Worm (Caenorhabditis elegans): ENCODE measurements around the gene asp-13.
A peak's percentile ranks its signal among the peaks of the same experiment; 100 is the strongest.

asp-13 gene

DNA sequence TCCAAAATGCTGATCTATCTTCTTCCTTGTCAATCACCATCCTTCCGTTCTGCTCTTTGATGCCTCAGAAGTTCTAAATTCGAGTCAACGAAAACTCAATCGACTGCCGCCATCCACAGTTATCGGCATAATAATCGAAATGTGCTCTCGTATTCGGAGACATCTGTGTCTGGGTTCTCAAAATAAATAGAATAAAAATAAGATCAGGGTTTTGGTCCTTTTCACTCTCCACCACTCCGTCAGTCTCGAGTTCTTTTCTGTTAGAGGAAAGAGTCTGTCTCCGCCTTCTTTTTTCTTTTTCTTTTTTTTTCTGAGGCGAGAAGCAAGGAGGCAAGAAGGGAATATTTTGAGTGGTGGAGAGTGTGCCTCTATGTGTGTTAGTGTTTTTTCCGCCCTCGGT is 19.2 kb downstream of the asp-13 start, which contains the start of gene F41E6.17:
Gene F41E6.17, plus strand, starts transcription at position 348 of the 400 bp plus-strand sequence.
- TF ChIP-seq ets-7 (tag; optimal IDR thresholded peaks at IDR 0.05), result no peak
- TF ChIP-seq flt-1 (GFP tag; IDR thresholded peaks at IDR 0.05), result no peak
- TF ChIP-seq F13C5.2 (tag; optimal IDR thresholded peaks at IDR 0.05), result no peak

DNA sequence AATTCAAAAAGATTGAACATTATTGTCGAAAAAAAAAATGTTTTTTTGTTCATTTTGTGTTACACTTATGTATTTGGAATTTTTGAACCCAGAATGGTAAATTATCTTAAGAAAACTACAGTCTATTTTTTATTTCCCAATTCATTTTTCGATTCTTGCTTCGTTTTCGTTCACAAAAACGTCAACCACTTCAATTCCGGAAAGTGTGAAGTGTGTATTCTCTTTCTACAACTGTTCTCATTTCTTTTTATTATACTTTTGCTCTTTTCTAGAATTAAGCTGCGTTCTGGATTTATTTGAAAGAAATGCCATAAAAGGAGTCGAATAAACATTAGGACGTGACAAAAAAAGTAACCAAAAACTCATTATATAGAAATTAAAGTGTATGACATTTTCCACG is 20.7 kb downstream of the asp-13 start, which contains the start of gene F41E6.1:
Gene F41E6.1, plus strand, starts transcription at position 301 of the 400 bp plus-strand sequence.
- TF ChIP-seq ceh-13 (GFP tag; optimal IDR thresholded peaks at IDR 0.05) (no peak), ama-1 (optimal IDR thresholded peaks at IDR 0.05) (no peak), tbx-37 (GFP tag; conservative IDR thresholded peaks at IDR 0.05) (no peak), tra-4 (tag; optimal IDR thresholded peaks at IDR 0.05) (no peak), aly-1 (tag; optimal IDR thresholded peaks at IDR 0.05) (no peak), ets-7 (tag; optimal IDR thresholded peaks at IDR 0.05) (no peak), sea-1 (GFP tag; conservative IDR thresholded peaks at IDR 0.05) (no peak), pes-1 (GFP tag; IDR thresholded peaks at IDR 0.05) (no peak), flt-1 (GFP tag; IDR thresholded peaks at IDR 0.05) (no peak), hmbx-1 (tag; optimal IDR thresholded peaks at IDR 0.05) (no peak), scrt-1 (GFP tag; IDR thresholded peaks at IDR 0.05) (no peak), B0310.2 (tag; optimal IDR thresholded peaks at IDR 0.05) (no peak)

DNA sequence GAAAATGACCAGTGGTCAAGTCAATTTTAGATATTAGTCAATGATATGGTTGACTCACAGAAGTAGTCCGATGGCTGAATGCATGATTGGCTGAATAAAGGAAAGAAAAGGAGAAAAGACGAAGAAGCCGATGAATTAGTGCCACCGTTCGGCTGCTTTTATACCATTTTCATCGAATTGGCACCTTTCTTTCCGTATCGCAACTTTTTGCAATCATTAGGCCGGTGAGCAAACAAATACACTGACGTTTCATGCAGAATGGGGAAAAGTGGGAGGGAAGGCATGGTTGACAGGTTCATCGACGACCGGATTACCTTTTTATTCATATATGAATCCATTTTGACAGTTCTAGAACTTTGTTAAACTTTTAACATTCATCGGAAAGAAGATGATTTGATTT is 21.8 kb downstream of the asp-13 start, which contains the start of gene idpc-2:
Gene idpc-2, minus strand, starts transcription at position 101 of the 400 bp plus-strand sequence.
- TF ChIP-seq ceh-13 (GFP tag; optimal IDR thresholded peaks at IDR 0.05), result no peak
- TF ChIP-seq tra-4 (tag; optimal IDR thresholded peaks at IDR 0.05), result no peak
- no peak for TF ChIP-seq ets-7 (tag; optimal IDR thresholded peaks at IDR 0.05)
- no peak for TF ChIP-seq ama-1 (optimal IDR thresholded peaks at IDR 0.05)
- TF ChIP-seq flt-1 (GFP tag; IDR thresholded peaks at IDR 0.05), result no peak
- TF ChIP-seq pes-1 (GFP tag; IDR thresholded peaks at IDR 0.05), result no peak
- TF ChIP-seq F13C5.2 (tag; optimal IDR thresholded peaks at IDR 0.05), result no peak
- TF ChIP-seq hmbx-1 (tag; optimal IDR thresholded peaks at IDR 0.05), result no peak
- TF ChIP-seq aly-1 (tag; optimal IDR thresholded peaks at IDR 0.05), result no peak
- TF ChIP-seq B0310.2 (tag; optimal IDR thresholded peaks at IDR 0.05), result no peak
- no peak for TF ChIP-seq sea-1 (GFP tag; conservative IDR thresholded peaks at IDR 0.05)

DNA sequence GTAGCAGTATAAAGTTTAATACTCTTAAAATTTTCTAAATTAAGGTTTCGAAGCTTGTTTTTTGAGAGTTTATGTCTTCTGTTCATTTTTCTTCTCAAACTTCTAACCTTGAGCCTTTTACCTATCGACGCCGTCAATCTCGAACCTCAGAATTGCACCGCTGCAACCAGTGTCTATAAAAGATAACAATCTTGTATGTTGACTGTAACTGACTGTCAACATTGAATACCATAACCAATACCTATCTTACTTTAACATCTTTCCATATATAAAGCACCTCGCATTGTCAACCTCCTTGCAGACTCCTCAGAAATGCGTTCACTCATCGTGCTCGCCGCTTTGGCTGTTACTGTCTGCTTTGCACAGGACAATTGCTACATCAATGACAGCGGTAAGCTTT is 24.3 kb downstream of the asp-13 start, which contains the start of gene grd-5:
Gene grd-5, plus strand, starts transcription at position 295 of the 400 bp plus-strand sequence.
- TF ChIP-seq ets-7 (tag; optimal IDR thresholded peaks at IDR 0.05) (no peak), scrt-1 (GFP tag; IDR thresholded peaks at IDR 0.05) (no peak), B0310.2 (tag; optimal IDR thresholded peaks at IDR 0.05) (no peak), flt-1 (GFP tag; IDR thresholded peaks at IDR 0.05) (no peak), aly-1 (tag; optimal IDR thresholded peaks at IDR 0.05) (no peak), hmbx-1 (tag; optimal IDR thresholded peaks at IDR 0.05) (no peak), ceh-36 (tag; optimal IDR thresholded peaks at IDR 0.05) (no peak), ceh-13 (GFP tag; optimal IDR thresholded peaks at IDR 0.05) (no peak)

DNA sequence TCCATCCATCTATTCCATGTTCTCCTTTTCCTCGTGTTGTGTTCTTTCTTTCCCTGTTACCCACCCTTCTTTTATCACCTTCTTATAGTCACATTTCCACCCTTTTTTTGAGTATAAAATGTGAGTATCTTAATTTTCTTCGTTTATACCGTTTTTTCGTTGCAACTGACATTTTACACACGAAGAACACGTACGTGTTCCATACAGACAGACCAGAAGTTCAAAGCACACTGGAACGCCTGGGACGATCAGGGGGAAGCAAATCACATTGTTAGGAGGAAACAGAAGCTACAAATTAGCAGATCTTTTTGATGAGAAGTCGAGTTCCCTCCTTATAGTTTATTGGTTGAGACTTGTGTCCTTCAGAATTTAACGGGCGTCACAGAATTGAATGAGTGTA is 27.3 kb downstream of the asp-13 start:
- no peak for TF ChIP-seq scrt-1 (GFP tag; IDR thresholded peaks at IDR 0.05)
- TF ChIP-seq ceh-13 (GFP tag; optimal IDR thresholded peaks at IDR 0.05), result no peak
- no peak for TF ChIP-seq pes-1 (GFP tag; IDR thresholded peaks at IDR 0.05)
- no peak for TF ChIP-seq ceh-36 (tag; optimal IDR thresholded peaks at IDR 0.05)
- TF ChIP-seq F13C5.2 (tag; optimal IDR thresholded peaks at IDR 0.05), result no peak
- no peak for TF ChIP-seq hnd-1 (tag; optimal IDR thresholded peaks at IDR 0.05)
- TF ChIP-seq B0310.2 (tag; optimal IDR thresholded peaks at IDR 0.05), result no peak
- TF ChIP-seq aly-1 (tag; optimal IDR thresholded peaks at IDR 0.05), result no peak
- TF ChIP-seq flt-1 (GFP tag; IDR thresholded peaks at IDR 0.05), result no peak
- TF ChIP-seq sea-1 (GFP tag; conservative IDR thresholded peaks at IDR 0.05), result no peak
- no peak for TF ChIP-seq ets-7 (tag; optimal IDR thresholded peaks at IDR 0.05)
- no peak for TF ChIP-seq tbx-11 (GFP tag; IDR thresholded peaks at IDR 0.05)
- no peak for TF ChIP-seq tbx-37 (GFP tag; conservative IDR thresholded peaks at IDR 0.05)
- no peak for TF ChIP-seq tra-4 (tag; optimal IDR thresholded peaks at IDR 0.05)
- TF ChIP-seq hmg-4 (GFP tag; optimal IDR thresholded peaks at IDR 0.05), result no peak
- TF ChIP-seq hmbx-1 (tag; optimal IDR thresholded peaks at IDR 0.05), result no peak
- TF ChIP-seq ama-1 (optimal IDR thresholded peaks at IDR 0.05), result no peak

DNA sequence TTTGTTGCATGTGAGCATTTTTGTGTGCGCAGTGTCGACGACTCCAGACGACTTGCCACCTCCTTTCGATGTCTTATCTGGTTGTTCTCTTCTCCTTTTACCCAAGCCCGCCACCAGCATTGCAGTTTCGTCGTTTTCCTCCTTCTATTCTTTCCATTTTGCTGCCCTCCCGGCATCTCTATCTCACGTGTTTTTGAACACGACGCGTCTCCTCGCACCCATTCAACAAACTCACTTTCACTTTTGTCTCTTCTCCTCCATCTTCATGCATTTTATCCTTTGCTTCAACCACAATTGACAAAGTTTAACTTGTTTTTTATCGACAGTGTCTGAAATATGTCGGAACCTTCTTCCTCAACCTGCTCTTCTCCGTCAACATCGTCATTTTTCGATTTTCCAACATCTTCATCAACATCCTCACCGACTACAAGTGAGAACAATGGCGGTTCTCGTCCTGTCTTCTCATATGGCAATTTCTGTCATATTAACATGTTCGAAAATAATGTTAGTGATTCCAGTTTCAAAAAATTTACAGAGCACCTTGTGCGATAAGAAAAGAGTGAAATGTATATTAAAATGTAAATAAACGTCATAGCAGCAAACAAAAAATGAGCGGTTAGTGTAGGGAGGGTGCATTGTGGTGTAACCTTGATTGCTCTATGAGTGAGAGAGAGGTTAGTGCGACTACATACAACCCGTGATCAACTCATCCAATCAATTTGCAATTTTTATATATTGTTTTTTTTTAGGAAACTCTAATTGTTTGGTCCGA is 32.2 kb downstream of the asp-13 start, which contains the start of gene fip-4:
Gene fip-4, minus strand, starts transcription at position 636 of the 772 bp plus-strand sequence.
- TF ChIP-seq ceh-36 (tag; optimal IDR thresholded peaks at IDR 0.05), result no peak
- no peak for TF ChIP-seq flt-1 (GFP tag; IDR thresholded peaks at IDR 0.05)
- TF ChIP-seq hmg-4 (GFP tag; optimal IDR thresholded peaks at IDR 0.05), result no peak
- TF ChIP-seq scrt-1 (GFP tag; IDR thresholded peaks at IDR 0.05), result no peak
- no peak for TF ChIP-seq aly-1 (tag; optimal IDR thresholded peaks at IDR 0.05)
- no peak for TF ChIP-seq pes-1 (GFP tag; IDR thresholded peaks at IDR 0.05)
- TF ChIP-seq B0310.2 (tag; optimal IDR thresholded peaks at IDR 0.05), result no peak

DNA sequence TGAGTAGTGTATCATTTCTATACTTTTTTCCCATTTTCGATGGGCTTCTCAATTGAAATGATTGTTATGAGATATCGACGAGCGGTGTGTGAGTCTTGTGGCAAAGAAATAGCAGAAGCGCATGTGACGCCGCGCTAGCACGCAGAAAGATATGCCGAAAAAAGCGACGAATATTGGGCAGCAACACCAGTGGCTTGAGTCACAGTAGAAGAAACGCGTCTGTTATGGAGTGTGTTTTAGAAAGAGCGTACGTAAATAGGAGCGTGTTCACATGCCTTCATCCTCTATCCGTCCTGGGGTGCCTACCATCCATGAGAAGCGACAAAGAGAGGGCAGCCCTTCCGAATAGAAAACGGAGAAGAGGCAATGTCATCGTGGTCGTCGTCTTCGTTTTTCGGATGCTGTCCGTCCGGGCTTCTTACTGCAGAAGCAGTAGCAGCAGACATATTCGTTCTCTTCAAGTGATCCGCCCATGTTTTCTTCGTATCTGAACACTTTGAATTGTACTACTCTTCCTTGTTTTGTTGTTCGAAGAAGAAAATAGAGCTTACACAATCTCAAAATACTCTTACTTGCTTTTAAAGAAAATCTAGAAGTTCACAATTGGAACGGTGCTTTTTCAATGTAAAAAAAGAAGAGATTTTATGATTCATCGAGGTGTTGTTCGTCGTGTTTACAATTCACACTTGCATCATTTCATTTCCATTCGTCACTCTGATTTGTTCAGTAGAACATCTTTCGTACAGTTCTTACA is 33.0 kb downstream of the asp-13 start:
- TF ChIP-seq B0310.2 (tag; optimal IDR thresholded peaks at IDR 0.05) (peak; percentile 28), tra-4 (tag; optimal IDR thresholded peaks at IDR 0.05) (no peak), ama-1 (optimal IDR thresholded peaks at IDR 0.05) (no peak), aly-1 (tag; optimal IDR thresholded peaks at IDR 0.05) (peak; percentile 18)
